Fruit fly (Drosophila melanogaster): ENCODE measurements around the gene CG32069.

Gene CG32069

dm6 chr3L:11047877-11048276 lies 14.5 kb downstream of the CG32069 start (continued):
- no peak for TF ChIP-seq GATAe (GFP tag; conservative IDR thresholded peaks at IDR 0.05)
- peak; percentile 48 for TF ChIP-seq Dek (tag; optimal IDR thresholded peaks at IDR 0.05)
- TF ChIP-seq Oaz (GFP tag; IDR thresholded peaks at IDR 0.05), result peak; percentile 70
- peak; percentile 63 for TF ChIP-seq jumu (GFP tag; optimal IDR thresholded peaks at IDR 0.05)
- TF ChIP-seq Bteb2 (GFP tag; optimal IDR thresholded peaks at IDR 0.05), result no peak
- peak; percentile 46; the same call in 1 of the 2 replicates for TF ChIP-seq Nf-YA (GFP tag; IDR thresholded peaks at IDR 0.05)
- TF ChIP-seq sna (GFP tag; IDR thresholded peaks at IDR 0.05; ENCODE audit: partially characterized antibody), result no peak
- TF ChIP-seq CG3281 (GFP tag; optimal IDR thresholded peaks at IDR 0.05), result peak; percentile 7
- TF ChIP-seq zen2 (GFP tag; IDR thresholded peaks at IDR 0.05; ENCODE audit: partially characterized antibody), result no peak
- peak; percentile 39; the same call in 1 of the 2 replicates for TF ChIP-seq CG31224 (GFP tag; IDR thresholded peaks at IDR 0.05)
- no peak for TF ChIP-seq gcm2 (GFP tag; optimal IDR thresholded peaks at IDR 0.05)
- TF ChIP-seq CG7786 (GFP tag; optimal IDR thresholded peaks at IDR 0.05), result peak; percentile 65
- TF ChIP-seq CG6813 (GFP tag; optimal IDR thresholded peaks at IDR 0.05), result peak; percentile 63
- peak; percentile 70 for TF ChIP-seq Side (GFP tag; optimal IDR thresholded peaks at IDR 0.05)
- peak; percentile 65 for TF ChIP-seq CG9817 (tag; optimal IDR thresholded peaks at IDR 0.05)
- peak; percentile 82 for TF ChIP-seq CG30403 (GFP tag; optimal IDR thresholded peaks at IDR 0.05)
- TF ChIP-seq kah (GFP tag; optimal IDR thresholded peaks at IDR 0.05), result peak; percentile 42
- peak; percentile 65 for TF ChIP-seq Dad (GFP tag; optimal IDR thresholded peaks at IDR 0.05)
- TF ChIP-seq bbx (GFP tag; IDR thresholded peaks at IDR 0.05; ENCODE audit: partially characterized antibody), result no peak
- no peak for TF ChIP-seq esg (GFP tag; conservative IDR thresholded peaks at IDR 0.05)
- peak; percentile 67 for TF ChIP-seq MTF-1 (GFP tag; optimal IDR thresholded peaks at IDR 0.05; ENCODE audit: borderline replicate concordance)
- no peak for TF ChIP-seq inv (GFP tag; IDR thresholded peaks at IDR 0.05; ENCODE audit: partially characterized antibody)
- peak; percentile 65 for TF ChIP-seq wek (GFP tag; optimal IDR thresholded peaks at IDR 0.05)
- TF ChIP-seq Xbp1 (GFP tag; optimal IDR thresholded peaks at IDR 0.05), result peak; percentile 89
- TF ChIP-seq Lim3 (GFP tag; IDR thresholded peaks at IDR 0.05), result no peak
- no peak for TF ChIP-seq CG9437 (GFP tag; optimal IDR thresholded peaks at IDR 0.05)
- peak; percentile 88 for TF ChIP-seq Chrac-16 (GFP tag; optimal IDR thresholded peaks at IDR 0.05)
- peak; percentile 73 for TF ChIP-seq Atf3 (GFP tag; optimal IDR thresholded peaks at IDR 0.05)
- no peak for TF ChIP-seq CG10565 (GFP tag; optimal IDR thresholded peaks at IDR 0.05)
- TF ChIP-seq CG12659 (GFP tag; optimal IDR thresholded peaks at IDR 0.05), result peak; percentile 46
- TF ChIP-seq tio (GFP tag; optimal IDR thresholded peaks at IDR 0.05), result peak; percentile 33
- peak; percentile 33; the same call in 1 of the 3 replicates for TF ChIP-seq row (GFP tag; IDR thresholded peaks at IDR 0.05)
- peak; percentile 67 for TF ChIP-seq fd3F (GFP tag; optimal IDR thresholded peaks at IDR 0.05)
- TF ChIP-seq eyg (GFP tag; optimal IDR thresholded peaks at IDR 0.05), result peak; percentile 37
- peak; percentile 69; the same call in 1 of the 2 replicates for TF ChIP-seq CG11085 (GFP tag; IDR thresholded peaks at IDR 0.05)
- peak; percentile 72 for TF ChIP-seq ranshi (GFP tag; IDR thresholded peaks at IDR 0.05)
- peak; percentile 47 to 54 for TF ChIP-seq Hr51 (GFP tag; optimal IDR thresholded peaks at IDR 0.05)
- peak; percentile 72; the same call in 1 of the 3 replicates for TF ChIP-seq gce (GFP tag; IDR thresholded peaks at IDR 0.05)
- peak; percentile 71 for TF ChIP-seq Rx (GFP tag; IDR thresholded peaks at IDR 0.05)
- no peak for TF ChIP-seq MESR4 (GFP tag; optimal IDR thresholded peaks at IDR 0.05)
- peak; percentile 20; the same call in 1 of the 2 replicates for TF ChIP-seq amos (GFP tag; IDR thresholded peaks at IDR 0.05; ENCODE audit: partially characterized antibody)
- peak; percentile 8 to 91 for TF ChIP-seq insv (GFP tag; optimal IDR thresholded peaks at IDR 0.05)
- peak; percentile 62 for TF ChIP-seq gem (tag; optimal IDR thresholded peaks at IDR 0.05)
- no peak for TF ChIP-seq kni (GFP tag; optimal IDR thresholded peaks at IDR 0.05)
- TF ChIP-seq Ravus (GFP tag; IDR thresholded peaks at IDR 0.05), result no peak
- peak; percentile 38 for TF ChIP-seq CG12155 (GFP tag; optimal IDR thresholded peaks at IDR 0.05)
- no peak for TF ChIP-seq pan (optimal IDR thresholded peaks at IDR 0.05)
- peak in 1 of 2 experiments; percentile 75 for TF ChIP-seq pan (GFP tag; optimal IDR thresholded peaks at IDR 0.05 in 1 of 2, IDR thresholded peaks at IDR 0.05 in 1 of 2)
- TF ChIP-seq CTCF (GFP tag; optimal IDR thresholded peaks at IDR 0.05), result peak; percentile 99
- TF ChIP-seq CG8388 (GFP tag; optimal IDR thresholded peaks at IDR 0.05), result peak; percentile 50
- peak; percentile 44 for TF ChIP-seq Sry-δ (GFP tag; optimal IDR thresholded peaks at IDR 0.05)
